Fruit fly (Drosophila melanogaster): Measurements from ENCODE around the gene Mhcl.

The Mhcl gene

DNA sequence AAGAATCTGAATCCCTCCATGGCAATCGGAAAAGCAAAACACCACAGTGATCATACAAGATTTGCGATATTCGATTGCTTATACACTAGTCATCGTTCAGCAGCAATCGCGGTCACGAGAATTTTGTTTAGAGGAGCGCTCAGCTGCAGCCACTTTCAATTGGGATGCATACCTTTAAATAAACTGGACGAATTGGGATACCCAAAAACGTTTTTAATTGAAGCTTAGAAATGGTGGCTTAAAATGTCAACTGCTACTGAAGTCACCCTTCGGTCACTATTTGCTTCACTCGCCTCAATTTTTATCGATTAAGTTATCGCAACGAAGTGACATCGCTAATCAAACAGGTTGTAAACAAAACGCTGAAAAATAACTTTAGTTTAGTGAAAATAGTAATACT lies 49.2 kb downstream of the Mhcl start, which contains the start of the genes IKKbeta and CG5013 (continued):
- TF ChIP-seq emc (GFP tag; optimal IDR thresholded peaks at IDR 0.05) (no peak), CG12219 (GFP tag; optimal IDR thresholded peaks at IDR 0.05) (no peak), Ada2b (GFP tag; IDR thresholded peaks at IDR 0.05) (no peak), wor (GFP tag; IDR thresholded peaks at IDR 0.05) (no peak), Hsf (GFP tag; optimal IDR thresholded peaks at IDR 0.05) (peak; percentile 59), CG18262 (tag; optimal IDR thresholded peaks at IDR 0.05) (peak; percentile 40), CG10959 (GFP tag; IDR thresholded peaks at IDR 0.05) (no peak), Sox102F (GFP tag; optimal IDR thresholded peaks at IDR 0.05) (no peak), E2f1 (GFP tag; IDR thresholded peaks at IDR 0.05) (no peak), ken (GFP tag; IDR thresholded peaks at IDR 0.05) (peak; percentile 52; the same call in 1 of the 3 replicates), jing (GFP tag; optimal IDR thresholded peaks at IDR 0.05) (no peak), Usf (GFP tag; optimal IDR thresholded peaks at IDR 0.05) (no peak), lab (GFP tag; optimal IDR thresholded peaks at IDR 0.05) (no peak), pzg (GFP tag; optimal IDR thresholded peaks at IDR 0.05) (peak; percentile 68), crc (GFP tag; optimal IDR thresholded peaks at IDR 0.05) (no peak), D19A (tag; optimal IDR thresholded peaks at IDR 0.05) (peak; percentile 21), ro (GFP tag; IDR thresholded peaks at IDR 0.05) (no peak), ara (GFP tag; IDR thresholded peaks at IDR 0.05) (peak; percentile 57; the same call in 1 of the 2 replicates), CG4282 (GFP tag; optimal IDR thresholded peaks at IDR 0.05) (peak; percentile 55), sna (GFP tag; IDR thresholded peaks at IDR 0.05; ENCODE audit: partially characterized antibody) (peak; percentile 87), gsb (GFP tag; IDR thresholded peaks at IDR 0.05) (no peak), Mad (GFP tag; optimal IDR thresholded peaks at IDR 0.05) (no peak), Xrp1 (GFP tag; IDR thresholded peaks at IDR 0.05) (peak; percentile 41; the same call in 1 of the 2 replicates), CG17186 (GFP tag; optimal IDR thresholded peaks at IDR 0.05) (peak; percentile 25), ssp (GFP tag; IDR thresholded peaks at IDR 0.05) (peak; percentile 34; the same call in 1 of the 2 replicates), Myb (GFP tag; optimal IDR thresholded peaks at IDR 0.05) (peak; percentile 43), CG14710 (tag; optimal IDR thresholded peaks at IDR 0.05) (peak; percentile 75), CG18619 (GFP tag; optimal IDR thresholded peaks at IDR 0.05) (peak; percentile 5), CG17328 (GFP tag; IDR thresholded peaks at IDR 0.05) (no peak), CG11247 (GFP tag; IDR thresholded peaks at IDR 0.05) (no peak), amos (GFP tag; IDR thresholded peaks at IDR 0.05; ENCODE audit: partially characterized antibody) (peak; percentile 67), CG30431 (GFP tag; optimal IDR thresholded peaks at IDR 0.05) (no peak), Pdp1 (GFP tag; optimal IDR thresholded peaks at IDR 0.05) (peak; percentile 47 to 71), CG3281 (GFP tag; optimal IDR thresholded peaks at IDR 0.05) (no peak), CG5245 (GFP tag; optimal IDR thresholded peaks at IDR 0.05) (peak; percentile 2), vfl (GFP tag; optimal IDR thresholded peaks at IDR 0.05) (peak; percentile 56), nerfin-2 (GFP tag; IDR thresholded peaks at IDR 0.05; ENCODE audit: partially characterized antibody) (no peak; the same call in none of the 2 replicates), Bteb2 (GFP tag; optimal IDR thresholded peaks at IDR 0.05) (no peak), Poxn (GFP tag; IDR thresholded peaks at IDR 0.05) (no peak), so (GFP tag; IDR thresholded peaks at IDR 0.05) (no peak), bsh (GFP tag; optimal IDR thresholded peaks at IDR 0.05) (peak in 1 of 2 experiments; percentile 11), Hmx (GFP tag; optimal IDR thresholded peaks at IDR 0.05) (no peak), CG6272 (GFP tag; IDR thresholded peaks at IDR 0.05) (no peak), Trl (optimal IDR thresholded peaks at IDR 0.05) (no peak), Trl (GFP tag; optimal IDR thresholded peaks at IDR 0.05) (peak; percentile 63), stc (GFP tag; IDR thresholded peaks at IDR 0.05) (no peak), eve (GFP tag; optimal IDR thresholded peaks at IDR 0.05) (no peak), p53 (GFP tag; optimal IDR thresholded peaks at IDR 0.05) (peak; percentile 23), kni (GFP tag; optimal IDR thresholded peaks at IDR 0.05) (no peak), oc (tag; optimal IDR thresholded peaks at IDR 0.05) (no peak), CG18011 (GFP tag; optimal IDR thresholded peaks at IDR 0.05) (no peak), dysf (GFP tag; IDR thresholded peaks at IDR 0.05) (no peak)
